Worm (Caenorhabditis elegans) whole organism, L3 larva: ENCODE data around the gene C25E10.17.
A peak's percentile ranks its signal among the peaks of the same experiment; 100 is the strongest.

ENCODE experiments used
- R02D3.7 ChIP-seq: fragments of 150-350 bp; optimal IDR thresholded peaks from 2 replicates; lab custom pipeline; 2014; ENCODE audit warnings: missing biosample characterization, missing genetic modification characterization
- ZK546.5 ChIP-seq: sonication (generic microtip); optimal IDR thresholded peaks from 2 replicates; lab custom pipeline; 2017; ENCODE audit warnings: missing biosample characterization, missing genetic modification characterization
- aly-2 ChIP-seq: fragments of 150-350 bp; optimal IDR thresholded peaks from 2 replicates; lab custom pipeline; 2014; ENCODE audit warnings: missing biosample characterization, missing genetic modification characterization
- ama-1 ChIP-seq: fragments of 150-350 bp; optimal IDR thresholded peaks from 2 replicates; lab custom pipeline; 2018
- ceh-16 ChIP-seq: sonication (generic microtip); optimal IDR thresholded peaks from 2 replicates; lab custom pipeline; 2017; ENCODE audit warnings: missing biosample characterization, missing genetic modification characterization
- ceh-28 ChIP-seq: fragments of 150-350 bp; optimal IDR thresholded peaks from 2 replicates; lab custom pipeline; 2014; ENCODE audit warnings: missing biosample characterization, missing genetic modification reagents, missing genetic modification characterization
- ceh-82 ChIP-seq: fragments of 150-350 bp; optimal IDR thresholded peaks from 2 replicates; lab custom pipeline; 2014; ENCODE audit warnings: missing biosample characterization, missing genetic modification characterization
- ceh-9 ChIP-seq: sonication (generic microtip); optimal IDR thresholded peaks from 2 replicates; lab custom pipeline; 2018; ENCODE audit warnings: missing biosample characterization, missing genetic modification characterization
- daf-12 ChIP-seq: fragments of 150-350 bp; optimal IDR thresholded peaks from 2 replicates; lab custom pipeline; 2014; ENCODE audit warnings: missing biosample characterization, missing genetic modification reagents, missing genetic modification characterization
- egl-5 ChIP-seq: fragments of 150-350 bp; optimal IDR thresholded peaks from 2 replicates; lab custom pipeline; 2017; ENCODE audit warnings: missing biosample characterization, missing genetic modification reagents, missing genetic modification characterization, inconsistent platforms
- elt-1 ChIP-seq: fragments of 150-350 bp; optimal IDR thresholded peaks from 2 replicates; lab custom pipeline; 2014; ENCODE audit warnings: missing biosample characterization, missing genetic modification characterization
- elt-2 ChIP-seq: sonication (generic microtip); optimal IDR thresholded peaks from 2 replicates; lab custom pipeline; 2016; ENCODE audit warnings: missing genetic modification reagents, mild to moderate bottlenecking, missing genetic modification characterization, missing compliant biosample characterization
- elt-3 ChIP-seq, 3 experiments: fragments of 150-350 bp in 1 of 3; sonication (generic microtip) in 2 of 3; optimal IDR thresholded peaks; 2 replicates in 2 of 3; 4 replicates in 1 of 3; lab custom pipeline; 2014 to 2017; ENCODE audit warnings: missing biosample characterization in 3 of 3, missing genetic modification characterization in 3 of 3
- eor-1 ChIP-seq, 2 experiments: fragments of 150-350 bp; optimal IDR thresholded peaks; 2 replicates each; lab custom pipeline; 2014 to 2018; ENCODE audit warnings: missing biosample characterization in 2 of 2, missing genetic modification characterization in 2 of 2
- fkh-10 ChIP-seq: sonication (generic microtip); optimal IDR thresholded peaks from 2 replicates; lab custom pipeline; 2017; ENCODE audit warnings: missing biosample characterization, missing genetic modification reagents, missing genetic modification characterization
- fkh-2 ChIP-seq: fragments of 150-350 bp; optimal IDR thresholded peaks from 2 replicates; lab custom pipeline; 2014; ENCODE audit warnings: missing biosample characterization, missing genetic modification reagents, missing genetic modification characterization
- fos-1 ChIP-seq: fragments of 150-350 bp; optimal IDR thresholded peaks from 2 replicates; lab custom pipeline; 2014; ENCODE audit warnings: missing biosample characterization, missing genetic modification characterization
- hmg-11 ChIP-seq: sonication (generic microtip); optimal IDR thresholded peaks from 2 replicates; lab custom pipeline; 2016; ENCODE audit warnings: missing genetic modification characterization, missing compliant biosample characterization
- jun-1 ChIP-seq: fragments of 150-350 bp; optimal IDR thresholded peaks from 2 replicates; lab custom pipeline; 2014; ENCODE audit warnings: missing biosample characterization, missing genetic modification reagents, missing genetic modification characterization
- lin-15B ChIP-seq: fragments of 150-350 bp; optimal IDR thresholded peaks from 2 replicates; lab custom pipeline; 2014; ENCODE audit warnings: missing biosample characterization, missing genetic modification characterization
- lin-39 ChIP-seq: fragments of 150-350 bp; optimal IDR thresholded peaks from 2 replicates; lab custom pipeline; 2018; ENCODE audit warnings: missing biosample characterization, missing genetic modification reagents, missing genetic modification characterization
- lsy-12 ChIP-seq: sonication (generic microtip); optimal IDR thresholded peaks from 2 replicates; lab custom pipeline; 2016; ENCODE audit warnings: mild to moderate bottlenecking, missing genetic modification characterization, missing compliant biosample characterization
- mdl-1 ChIP-seq: fragments of 150-350 bp; optimal IDR thresholded peaks from 2 replicates; lab custom pipeline; 2014; ENCODE audit warnings: missing biosample characterization, missing genetic modification characterization
- mml-1 ChIP-seq: fragments of 150-350 bp; sonication (generic microtip); optimal IDR thresholded peaks from 3 replicates; lab custom pipeline; 2014; ENCODE audit warnings: missing biosample characterization, missing genetic modification characterization
- nfya-1 ChIP-seq: sonication (generic microtip); optimal IDR thresholded peaks from 2 replicates; lab custom pipeline; 2017; ENCODE audit warnings: missing genetic modification characterization, mild to moderate bottlenecking, missing compliant biosample characterization, antibody characterized with exemption, moderate library complexity; ENCODE audit not compliant: insufficient read depth
- nhr-11 ChIP-seq: fragments of 150-350 bp; optimal IDR thresholded peaks from 2 replicates; lab custom pipeline; 2014; ENCODE audit warnings: missing biosample characterization, missing genetic modification characterization
- nhr-12 ChIP-seq: fragments of 150-350 bp; optimal IDR thresholded peaks from 2 replicates; lab custom pipeline; 2014; ENCODE audit warnings: missing biosample characterization, missing genetic modification characterization
- nhr-23 ChIP-seq: fragments of 150-350 bp; optimal IDR thresholded peaks from 2 replicates; lab custom pipeline; 2014; ENCODE audit warnings: missing biosample characterization, missing genetic modification reagents, missing genetic modification characterization
- nhr-237 ChIP-seq: fragments of 150-350 bp; optimal IDR thresholded peaks from 2 replicates; lab custom pipeline; 2014; ENCODE audit warnings: missing biosample characterization, missing genetic modification characterization
- nhr-25 ChIP-seq: sonication (generic microtip); optimal IDR thresholded peaks from 2 replicates; lab custom pipeline; 2017; ENCODE audit warnings: missing biosample characterization, missing genetic modification characterization
- nhr-28 ChIP-seq: fragments of 150-350 bp; optimal IDR thresholded peaks from 2 replicates; lab custom pipeline; 2014; ENCODE audit warnings: missing biosample characterization, missing genetic modification characterization
- nhr-43 ChIP-seq: sonication (generic microtip); optimal IDR thresholded peaks from 2 replicates; lab custom pipeline; 2016; ENCODE audit warnings: mild to moderate bottlenecking, missing genetic modification characterization, missing compliant biosample characterization; ENCODE audit not compliant: poor library complexity, severe bottlenecking
- nhr-67 ChIP-seq: fragments of 150-350 bp; optimal IDR thresholded peaks from 2 replicates; lab custom pipeline; 2014; ENCODE audit warnings: missing biosample characterization, missing genetic modification characterization
- nhr-76 ChIP-seq: fragments of 150-350 bp; sonication (generic microtip); optimal IDR thresholded peaks from 5 replicates; lab custom pipeline; 2014; ENCODE audit warnings: missing biosample characterization, missing genetic modification characterization
- nhr-77 ChIP-seq: fragments of 150-350 bp; optimal IDR thresholded peaks from 2 replicates; lab custom pipeline; 2014; ENCODE audit warnings: missing biosample characterization, missing genetic modification characterization
- pha-4 ChIP-seq: fragments of 150-350 bp; optimal IDR thresholded peaks from 2 replicates; lab custom pipeline; 2014; ENCODE audit warnings: missing biosample characterization, missing genetic modification reagents, missing genetic modification characterization
- pqm-1 ChIP-seq: fragments of 150-350 bp; optimal IDR thresholded peaks from 2 replicates; lab custom pipeline; 2017; ENCODE audit warnings: missing biosample characterization, missing genetic modification characterization, inconsistent platforms
- skn-1 ChIP-seq: fragments of 150-350 bp; optimal IDR thresholded peaks from 2 replicates; lab custom pipeline; 2014; ENCODE audit warnings: missing biosample characterization, missing genetic modification characterization
- snpc-4 ChIP-seq: fragments of 150-350 bp; optimal IDR thresholded peaks from 2 replicates; lab custom pipeline; 2014; ENCODE audit warnings: missing biosample characterization, missing genetic modification characterization
- tbx-2 ChIP-seq: sonication (generic microtip); optimal IDR thresholded peaks from 2 replicates; lab custom pipeline; 2016; ENCODE audit warnings: mild to moderate bottlenecking, missing genetic modification characterization, missing compliant biosample characterization
- unc-39 ChIP-seq: sonication (generic microtip); optimal IDR thresholded peaks from 4 replicates; lab custom pipeline; 2017; ENCODE audit warnings: missing biosample characterization, missing genetic modification characterization
- unc-62 ChIP-seq: fragments of 150-350 bp; sonication (generic microtip); optimal IDR thresholded peaks from 4 replicates; lab custom pipeline; 2014; ENCODE audit warnings: missing biosample characterization, missing genetic modification reagents, missing genetic modification characterization
- zag-1 ChIP-seq: fragments of 150-350 bp; optimal IDR thresholded peaks from 2 replicates; lab custom pipeline; 2014; ENCODE audit warnings: missing biosample characterization, missing genetic modification characterization
- ztf-11 ChIP-seq: fragments of 150-350 bp; optimal IDR thresholded peaks from 2 replicates; lab custom pipeline; 2014; ENCODE audit warnings: missing biosample characterization, missing genetic modification characterization
- ztf-4 ChIP-seq: fragments of 150-350 bp; optimal IDR thresholded peaks from 2 replicates; lab custom pipeline; 2014; ENCODE audit warnings: missing biosample characterization, missing genetic modification characterization

C25E10.17 gene

DNA sequence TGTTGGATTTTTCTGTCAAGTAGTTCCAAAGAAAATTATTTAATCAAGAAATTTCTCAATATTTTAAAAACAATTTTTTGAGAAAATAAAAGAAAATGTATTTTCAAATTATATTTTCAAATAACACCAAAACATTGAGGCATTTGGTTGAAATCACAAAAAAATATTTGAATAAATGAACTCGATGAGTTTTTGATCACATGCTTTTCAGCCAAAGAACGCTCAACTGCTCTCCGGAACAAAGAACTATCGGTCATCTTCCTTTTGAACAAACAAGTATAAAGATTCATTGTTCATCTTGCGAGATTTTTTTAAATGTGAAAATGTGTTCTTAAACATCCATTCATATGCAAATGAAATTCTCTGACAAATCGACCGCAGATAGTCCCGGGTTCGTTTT is 47.6 kb upstream of the C25E10.17 start:
- TF ChIP-seq nhr-11 (tag; lab: Kevin White, UChicago) (no peak), lsy-12 (tag; lab: Kevin White, UChicago) (no peak), pha-4 (tag; lab: Kevin White, UChicago) (peak; percentile 50), pqm-1 (tag; lab: Kevin White, UChicago) (peak; percentile 61), fkh-10 (GFP tag; lab: Kevin White, UChicago) (peak; percentile 41)
- TF ChIP-seq, all 47 proteins: peak for 3

DNA sequence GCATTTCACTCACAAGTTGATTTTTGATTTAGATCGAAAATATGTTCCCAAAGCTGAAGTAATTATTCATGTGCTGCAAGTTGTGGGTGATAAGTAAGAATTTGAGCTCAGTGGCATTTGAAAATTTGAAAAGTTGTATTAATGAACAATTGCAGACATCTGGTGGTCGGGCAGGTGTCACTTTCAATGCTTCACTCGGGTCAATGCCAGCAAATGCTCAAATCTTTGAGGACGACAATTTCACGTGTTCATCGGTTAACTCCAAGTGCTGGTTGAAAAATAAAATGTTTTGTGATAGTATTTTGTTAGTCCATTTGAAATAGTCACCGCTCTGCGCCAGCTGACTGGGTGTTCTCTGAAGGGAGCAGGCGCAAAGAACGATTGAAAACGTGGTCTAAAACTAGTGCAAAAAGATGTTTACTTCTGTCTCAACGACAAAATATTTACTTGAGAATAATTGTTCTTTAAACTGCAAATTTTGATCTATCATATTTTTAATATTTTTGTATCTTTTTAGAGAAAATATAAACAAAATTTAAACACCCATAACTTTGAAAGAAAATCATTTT is 46.7 kb upstream of the C25E10.17 start:
- TF ChIP-seq elt-2 (tag; lab: Kevin White, UChicago) (peak; percentile 76), nhr-28 (tag; lab: Kevin White, UChicago) (no peak), pha-4 (tag; lab: Kevin White, UChicago) (peak; percentile 96), mml-1 (tag; lab: Kevin White, UChicago) (no peak), nhr-25 (tag; lab: Kevin White, UChicago) (no peak), daf-12 (tag; lab: Kevin White, UChicago) (no peak), ztf-4 (tag; lab: Kevin White, UChicago) (no peak), elt-3 (tag; optimal IDR thresholded peaks at IDR 0.05; lab: Kevin White, UChicago) (no peak), tbx-2 (no peak), jun-1 (tag; lab: Kevin White, UChicago) (peak; percentile 63), nhr-43 (tag; lab: Kevin White, UChicago) (no peak), pqm-1 (tag; lab: Kevin White, UChicago) (peak; percentile 82), ama-1 (lab: Kevin White, UChicago) (no peak), skn-1 (tag; lab: Kevin White, UChicago) (no peak), ZK546.5 (no peak), mdl-1 (tag; lab: Kevin White, UChicago) (peak; percentile 3), zag-1 (no peak), unc-62 (no peak), elt-1 (tag; lab: Kevin White, UChicago) (no peak), egl-5 (peak; percentile 43), nhr-12 (tag; lab: Kevin White, UChicago) (no peak), nhr-67 (no peak), nhr-77 (tag; lab: Kevin White, UChicago) (no peak), lin-39 (tag; lab: Kevin White, UChicago) (peak; percentile 76), unc-39 (no peak), nhr-11 (tag; lab: Kevin White, UChicago) (no peak), ceh-16 (no peak), ztf-11 (tag; lab: Kevin White, UChicago) (no peak), fkh-2 (tag; lab: Kevin White, UChicago) (no peak), ceh-9 (tag; lab: Kevin White, UChicago) (no peak), nhr-76 (tag; lab: Kevin White, UChicago) (no peak), eor-1 (tag; optimal IDR thresholded peaks at IDR 0.05; lab: Kevin White, UChicago) (no peak), lsy-12 (tag; lab: Kevin White, UChicago) (peak; percentile 15), nfya-1 (tag; lab: Kevin White, UChicago) (peak; percentile 14), nhr-237 (no peak), fos-1 (no peak), fkh-10 (GFP tag; lab: Kevin White, UChicago) (no peak), hmg-11 (no peak), R02D3.7 (no peak), snpc-4 (tag; lab: Kevin White, UChicago) (no peak), ceh-82 (tag; lab: Kevin White, UChicago) (no peak), aly-2 (tag; lab: Kevin White, UChicago) (no peak), nhr-23 (tag; lab: Kevin White, UChicago) (no peak), ceh-28 (tag; lab: Kevin White, UChicago) (no peak), lin-15B (tag; lab: Kevin White, UChicago) (no peak)
